Worm (Caenorhabditis elegans) whole organism, L1 larva: ENCODE results near the gene Y75B12B.11.
A peak's percentile ranks its signal among the peaks of the same experiment; 100 is the strongest.

Experiments
- C34B4.2 ChIP-seq: sonication (generic microtip); optimal IDR thresholded peaks from 2 replicates; lab custom pipeline; 2017; ENCODE audit warnings: mild to moderate bottlenecking, missing genetic modification characterization, missing compliant biosample characterization
- ceh-8 ChIP-seq: fragments of 200-800 bp; sonication (Bioruptor generic); optimal IDR thresholded peaks from 2 replicates; lab custom pipeline; 2018; ENCODE audit warnings: mild to moderate bottlenecking, missing genetic modification characterization, moderate library complexity, missing compliant biosample characterization
- ceh-82 ChIP-seq, 3 experiments: fragments of 150-350 bp in 1 of 3; sonication (generic microtip) in 2 of 3; optimal IDR thresholded peaks; 2 replicates each; lab custom pipeline; 2014 to 2017; ENCODE audit warnings: missing biosample characterization in 3 of 3, missing genetic modification characterization in 3 of 3
- ceh-90 ChIP-seq: sonication (generic microtip); optimal IDR thresholded peaks from 2 replicates; lab custom pipeline; 2016; ENCODE audit warnings: missing genetic modification characterization, missing compliant biosample characterization
- efl-1 ChIP-seq, 4 experiments: fragments of 150-350 bp; optimal IDR thresholded peaks in 3 of 4; peaks in 1 of 4; 1 replicate in 1 of 4; 2 replicates in 3 of 4; lab custom pipeline; 2014; ENCODE audit warnings: missing biosample characterization in 2 of 4, missing genetic modification characterization in 2 of 4, missing genetic modification reagents in 2 of 4
- egl-13 ChIP-seq: sonication (generic microtip); optimal IDR thresholded peaks from 2 replicates; lab custom pipeline; 2016; ENCODE audit warnings: missing genotype, missing genetic modification reagents, missing genetic modification characterization, missing compliant biosample characterization
- elt-2 ChIP-seq: sonication (generic microtip); optimal IDR thresholded peaks from 2 replicates; lab custom pipeline; 2016; ENCODE audit warnings: missing genetic modification characterization, mild to moderate bottlenecking, inconsistent platforms, missing compliant biosample characterization, missing genetic modification reagents
- ets-5 ChIP-seq: fragments of 200-800 bp; sonication (Bioruptor generic); IDR thresholded peaks from 2 replicates; pipeline ENCODE4 v1.3.6; 2022; ENCODE audit warnings: missing genetic modification characterization, missing compliant biosample characterization
- fos-1 ChIP-seq: fragments of 150-350 bp; optimal IDR thresholded peaks from 2 replicates; lab custom pipeline; 2014; ENCODE audit warnings: missing biosample characterization, missing genetic modification characterization
- irx-1 ChIP-seq: sonication (generic microtip); optimal IDR thresholded peaks from 2 replicates; lab custom pipeline; 2016; ENCODE audit warnings: missing genetic modification characterization, missing compliant biosample characterization
- isw-1 ChIP-seq: fragments of 200-800 bp; sonication (Bioruptor generic); IDR thresholded peaks from 2 replicates; pipeline ENCODE4 v1.3.6; 2022; ENCODE audit warnings: missing genetic modification characterization, missing compliant biosample characterization
- jun-1 ChIP-seq: fragments of 150-350 bp; optimal IDR thresholded peaks from 2 replicates; lab custom pipeline; 2014; ENCODE audit warnings: missing biosample characterization, missing genetic modification reagents, missing genetic modification characterization
- lin-14 ChIP-seq: fragments of 200-800 bp; sonication (Bioruptor generic); optimal IDR thresholded peaks from 2 replicates; lab custom pipeline; 2018; ENCODE audit warnings: mild to moderate bottlenecking, missing genetic modification characterization, moderate library complexity, missing compliant biosample characterization
- lin-15B ChIP-seq: fragments of 150-350 bp; sonication (generic microtip); optimal IDR thresholded peaks from 3 replicates; lab custom pipeline; 2014; ENCODE audit warnings: missing biosample characterization, missing genetic modification characterization
- lin-35 ChIP-seq, 2 experiments: fragments of 150-350 bp; optimal IDR thresholded peaks; 2 replicates each; lab custom pipeline; 2014; ENCODE audit warnings: missing biosample characterization in 2 of 2, missing genetic modification characterization in 2 of 2, missing genetic modification reagents in 2 of 2
- lir-3 ChIP-seq: sonication (generic microtip); optimal IDR thresholded peaks from 2 replicates; lab custom pipeline; 2016; ENCODE audit warnings: mild to moderate bottlenecking, missing genetic modification characterization, moderate library complexity, missing compliant biosample characterization; ENCODE audit not compliant: poor library complexity
- mab-9 ChIP-seq: fragments of 200-800 bp; sonication (Bioruptor generic); IDR thresholded peaks from 2 replicates; pipeline ENCODE4 v1.3.6; 2022; ENCODE audit warnings: missing genetic modification reagents, missing genetic modification characterization, missing compliant biosample characterization
- mep-1 ChIP-seq: fragments of 150-350 bp; optimal IDR thresholded peaks from 2 replicates; lab custom pipeline; 2014; ENCODE audit warnings: missing biosample characterization, missing genetic modification characterization
- nhr-20 ChIP-seq: sonication (generic microtip); optimal IDR thresholded peaks from 2 replicates; lab custom pipeline; 2016; ENCODE audit warnings: mild to moderate bottlenecking, missing genetic modification characterization, missing compliant biosample characterization
- nhr-71 ChIP-seq: sonication (generic microtip); optimal IDR thresholded peaks from 2 replicates; lab custom pipeline; 2016; ENCODE audit warnings: mild to moderate bottlenecking, missing genetic modification characterization, moderate library complexity, missing compliant biosample characterization
- nhr-77 ChIP-seq: fragments of 150-350 bp; optimal IDR thresholded peaks from 2 replicates; lab custom pipeline; 2014; ENCODE audit warnings: missing biosample characterization, missing genetic modification characterization
- nhr-84 ChIP-seq: sonication (generic microtip); optimal IDR thresholded peaks from 2 replicates; lab custom pipeline; 2017; ENCODE audit warnings: missing biosample characterization, missing genetic modification characterization
- nhr-85 ChIP-seq: sonication (generic microtip); peaks from one replicate; lab custom pipeline; 2016; ENCODE audit warnings: missing genetic modification characterization, inconsistent platforms, missing compliant biosample characterization
- pag-3 ChIP-seq: sonication (generic microtip); optimal IDR thresholded peaks from 2 replicates; lab custom pipeline; 2017; ENCODE audit warnings: missing genetic modification characterization, mild to moderate bottlenecking, missing compliant biosample characterization, antibody characterized with exemption, borderline replicate concordance; ENCODE audit not compliant: insufficient read depth
- snpc-4 ChIP-seq: fragments of 150-350 bp; optimal IDR thresholded peaks from 2 replicates; lab custom pipeline; 2014; ENCODE audit warnings: missing biosample characterization, missing genetic modification characterization
- snu-23 ChIP-seq: sonication (generic microtip); optimal IDR thresholded peaks from 2 replicates; lab custom pipeline; 2016; ENCODE audit warnings: missing genetic modification characterization, missing compliant biosample characterization
- sox-4 ChIP-seq: sonication (generic microtip); optimal IDR thresholded peaks from 2 replicates; lab custom pipeline; 2016; ENCODE audit warnings: missing genetic modification characterization, missing compliant biosample characterization
- tlp-1 ChIP-seq: fragments of 150-350 bp; optimal IDR thresholded peaks from 2 replicates; lab custom pipeline; 2014; ENCODE audit warnings: missing biosample characterization, missing genetic modification characterization
- unc-130 ChIP-seq: fragments of 150-350 bp; optimal IDR thresholded peaks from 2 replicates; lab custom pipeline; 2017; ENCODE audit warnings: missing biosample characterization, missing genetic modification characterization, inconsistent platforms
- unc-62 ChIP-seq: fragments of 150-350 bp; optimal IDR thresholded peaks from 2 replicates; lab custom pipeline; 2014; ENCODE audit warnings: missing biosample characterization, missing genetic modification reagents, missing genetic modification characterization
- xbp-1 ChIP-seq: sonication (generic microtip); optimal IDR thresholded peaks from 2 replicates; lab custom pipeline; 2016; ENCODE audit warnings: missing genetic modification characterization, missing compliant biosample characterization

Y75B12B.11 gene

DNA sequence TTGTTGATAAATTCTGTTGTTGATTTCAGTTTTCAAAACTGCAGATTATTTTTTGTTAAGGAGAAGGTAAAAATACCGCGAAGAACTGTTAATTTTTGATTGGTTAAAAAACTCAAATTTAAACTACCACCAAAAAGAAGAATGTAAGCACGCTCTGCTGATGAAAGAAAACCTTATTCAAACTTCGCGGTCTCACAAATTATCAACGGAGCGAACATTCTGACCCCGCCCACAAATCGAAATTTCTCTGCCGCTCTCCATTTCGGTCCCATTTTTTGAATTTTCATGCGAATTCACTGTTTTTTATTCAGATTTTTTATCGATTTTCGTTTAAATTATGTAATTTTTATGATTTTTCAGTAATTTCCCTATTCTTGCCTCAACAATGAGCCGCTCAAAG is 1.5 kb upstream of the Y75B12B.11 start, which contains the start of gene cyn-3 (continued):
- TF ChIP-seq egl-13 (peak; percentile 79), fos-1 (tag; lab: Kevin White, UChicago) (peak; percentile 90), ceh-8 (GFP tag; lab: Kevin White, UChicago) (peak; percentile 10), mab-9 (GFP tag; lab: Robert Waterston, UW) (0 out of 2 replicates have a peak, but pooled peaks have one; percentile 26), mep-1 (peak; percentile 92), C34B4.2 (tag; lab: Kevin White, UChicago) (no peak), sox-4 (tag; lab: Kevin White, UChicago) (peak; percentile 73), lin-14 (peak; percentile 92), jun-1 (tag; lab: Kevin White, UChicago) (peak; percentile 88), ets-5 (GFP tag; lab: Robert Waterston, UW) (no peak), nhr-20 (peak; percentile 93)

DNA sequence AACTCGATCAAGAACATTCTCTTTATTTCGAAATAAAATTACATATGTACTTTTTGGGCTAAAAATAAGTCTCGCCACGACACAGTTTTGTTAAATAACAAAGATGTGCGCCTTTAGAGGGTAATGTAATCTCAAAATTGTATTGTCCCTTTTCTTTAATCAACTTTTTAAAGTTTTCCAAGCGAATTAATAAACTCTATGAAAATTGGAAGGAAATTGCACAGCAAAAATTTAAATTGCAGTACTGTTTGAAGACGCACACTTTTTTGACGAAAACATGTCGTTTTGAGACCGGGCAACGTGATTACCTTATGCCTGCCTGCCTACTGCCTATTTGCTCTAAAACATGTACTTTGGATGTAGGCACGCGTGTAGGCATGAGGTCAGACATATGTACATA is 875 bp downstream of the Y75B12B.11 start:
- TF ChIP-seq ceh-8 (GFP tag; lab: Kevin White, UChicago) (no peak), snu-23 (GFP tag; lab: Kevin White, UChicago) (no peak), ceh-82 (tag; optimal IDR thresholded peaks at IDR 0.05; lab: Kevin White, UChicago) (no peak), snpc-4 (tag; lab: Kevin White, UChicago) (no peak), elt-2 (no peak), lir-3 (tag; lab: Kevin White, UChicago) (no peak), unc-130 (tag; lab: Kevin White, UChicago) (no peak), xbp-1 (tag; lab: Kevin White, UChicago) (no peak), pag-3 (tag; lab: Kevin White, UChicago) (no peak), unc-62 (no peak), nhr-84 (tag; lab: Kevin White, UChicago) (no peak), nhr-77 (tag; lab: Kevin White, UChicago) (no peak), tlp-1 (no peak)

DNA sequence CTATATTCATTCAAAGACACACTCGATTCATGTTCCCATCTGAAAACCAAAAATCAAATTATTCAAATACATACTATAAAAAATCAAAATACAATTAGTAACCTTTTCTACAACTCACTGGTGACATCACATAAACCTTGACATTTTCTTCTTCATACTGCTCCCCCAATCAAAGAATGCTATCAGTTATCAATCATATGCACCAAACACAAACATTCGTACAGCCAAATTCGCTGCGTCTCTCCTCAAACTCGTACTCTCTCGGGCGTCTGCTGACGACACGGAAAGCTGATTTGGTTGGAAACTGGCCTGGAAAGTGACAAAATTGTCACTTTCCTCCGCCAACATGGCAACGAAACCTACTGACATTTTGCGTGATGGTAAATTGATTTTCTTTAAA is 1.3 kb downstream of the Y75B12B.11 start, which contains the start of gene plc-2:
plc-2 (plus strand) TSS at position 196 of the 400 bp plus-strand sequence.
- TF ChIP-seq elt-2 (peak; percentile 55), lin-35 (GFP tag; optimal IDR thresholded peaks at IDR 0.05; lab: Kevin White, UChicago) (peak in 1 of 2 experiments; percentile 33), lin-15B (tag; lab: Kevin White, UChicago) (no peak), efl-1 (optimal IDR thresholded peaks at IDR 0.05; lab: Kevin White, UChicago) (no peak), efl-1 (GFP tag; optimal IDR thresholded peaks at IDR 0.05 in 1 of 2; lab: Kevin White, UChicago) (peak in 1 of 2 experiments; percentile 16), nhr-85 (tag; lab: Kevin White, UChicago) (peak; percentile 27)

DNA sequence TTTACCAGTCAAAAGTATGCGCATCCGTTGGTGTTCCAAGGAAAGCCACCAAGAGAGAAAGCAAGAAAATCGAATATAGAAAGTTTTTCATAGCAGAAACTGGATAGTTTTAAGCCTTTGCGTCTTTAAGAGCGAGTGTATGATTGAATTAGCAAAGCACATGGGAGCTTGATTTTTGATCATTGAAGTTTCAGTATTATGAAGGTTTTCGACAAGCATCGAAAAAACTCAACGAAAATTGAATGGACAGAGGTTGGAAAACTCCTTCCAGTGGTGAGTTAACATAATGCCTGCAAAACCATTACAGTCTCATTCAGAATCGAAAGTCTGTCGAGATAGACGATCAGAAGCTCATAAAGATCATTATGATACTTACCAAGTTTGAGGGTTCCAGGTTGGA is 2.8 kb downstream of the Y75B12B.11 start, which contains the start of gene Y75B12B.13:
Y75B12B.13 (minus strand) TSS at position 101 of the 400 bp plus-strand sequence.
- TF ChIP-seq isw-1 (GFP tag; lab: Robert Waterston, UW) (no peak), lin-15B (tag; lab: Kevin White, UChicago) (no peak), ceh-90 (no peak), nhr-84 (tag; lab: Kevin White, UChicago) (no peak), irx-1 (tag; lab: Kevin White, UChicago) (no peak), nhr-71 (no peak), efl-1 (optimal IDR thresholded peaks at IDR 0.05; lab: Kevin White, UChicago) (no peak), efl-1 (GFP tag; optimal IDR thresholded peaks at IDR 0.05 in 1 of 2; lab: Kevin White, UChicago) (peak in 1 of 2 experiments; percentile 51)
- TF ChIP-seq, all 84 proteins: peak for 1

DNA sequence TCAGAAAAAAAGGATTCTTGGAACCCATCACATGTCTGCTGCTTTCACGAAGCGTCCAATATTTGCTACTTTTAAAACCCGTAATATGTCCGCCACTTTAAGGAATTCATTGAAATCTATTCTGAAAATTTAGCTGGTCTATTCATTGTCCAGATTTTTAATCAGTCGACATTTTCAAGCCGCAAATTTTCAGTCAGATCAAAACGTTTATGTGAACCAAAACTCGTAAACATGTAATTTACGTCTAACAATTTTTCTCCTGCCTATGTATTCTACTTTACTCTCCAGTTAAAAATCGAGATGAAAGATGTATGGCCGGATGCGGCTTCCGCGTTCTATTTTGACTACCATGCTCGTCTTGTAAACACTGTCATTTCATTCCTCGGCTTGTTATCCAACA is 6.9 kb downstream of the Y75B12B.11 start, which contains the start of gene srw-1:
srw-1 (plus strand) TSS at position 301 of the 400 bp plus-strand sequence.
- no peak for TF ChIP-seq nhr-77 (tag; lab: Kevin White, UChicago)
- no peak for TF ChIP-seq mep-1
- TF ChIP-seq nhr-20, result no peak
- TF ChIP-seq ets-5 (GFP tag; lab: Robert Waterston, UW), result no peak
- TF ChIP-seq, all 84 proteins: peak for 0
